Fruit fly (Drosophila melanogaster) S2 (cell line): Measurements from ENCODE around the gene Dlg5.

Experiments used
- CG8478 ChIP-seq: fragments of >200 bp; optimal IDR thresholded peaks from 2 replicates; lab custom pipeline; 2018
- CTCF ChIP-seq, 2 experiments: fragments of >200 bp; optimal IDR thresholded peaks; 2 replicates each; lab custom pipeline; 2018

dm6 chr2L:11469973-11470372 lies 46.9 kb downstream of the Dlg5 start:
- TF ChIP-seq CG8478 (lab: Kevin White, UChicago) (no peak), CTCF (optimal IDR thresholded peaks at IDR 0.05; lab: Kevin White, UChicago) (no peak)
